Worm (Caenorhabditis elegans) whole organism, L3 larva: ENCODE measurements around the gene F43G6.4.
A peak's percentile ranks its signal among the peaks of the same experiment; 100 is the strongest.

ENCODE experiments used
- R02D3.7 ChIP-seq: fragments of 150-350 bp; optimal IDR thresholded peaks from 2 replicates; lab custom pipeline; 2014; ENCODE audit warnings: missing biosample characterization, missing genetic modification characterization
- ZK546.5 ChIP-seq: sonication (generic microtip); optimal IDR thresholded peaks from 2 replicates; lab custom pipeline; 2017; ENCODE audit warnings: missing biosample characterization, missing genetic modification characterization
- ama-1 ChIP-seq: fragments of 150-350 bp; optimal IDR thresholded peaks from 2 replicates; lab custom pipeline; 2018
- ceh-28 ChIP-seq: fragments of 150-350 bp; optimal IDR thresholded peaks from 2 replicates; lab custom pipeline; 2014; ENCODE audit warnings: missing biosample characterization, missing genetic modification reagents, missing genetic modification characterization
- ceh-82 ChIP-seq: fragments of 150-350 bp; optimal IDR thresholded peaks from 2 replicates; lab custom pipeline; 2014; ENCODE audit warnings: missing biosample characterization, missing genetic modification characterization
- ceh-9 ChIP-seq: sonication (generic microtip); optimal IDR thresholded peaks from 2 replicates; lab custom pipeline; 2018; ENCODE audit warnings: missing biosample characterization, missing genetic modification characterization
- egl-27 ChIP-seq: sonication (generic microtip); optimal IDR thresholded peaks from 4 replicates; lab custom pipeline; 2017; ENCODE audit warnings: missing biosample characterization, missing genetic modification reagents, missing genetic modification characterization
- egl-5 ChIP-seq: fragments of 150-350 bp; optimal IDR thresholded peaks from 2 replicates; lab custom pipeline; 2017; ENCODE audit warnings: missing biosample characterization, missing genetic modification reagents, missing genetic modification characterization, inconsistent platforms
- elt-1 ChIP-seq: fragments of 150-350 bp; optimal IDR thresholded peaks from 2 replicates; lab custom pipeline; 2014; ENCODE audit warnings: missing biosample characterization, missing genetic modification characterization
- elt-2 ChIP-seq: sonication (generic microtip); optimal IDR thresholded peaks from 2 replicates; lab custom pipeline; 2016; ENCODE audit warnings: missing genetic modification reagents, mild to moderate bottlenecking, missing genetic modification characterization, missing compliant biosample characterization
- elt-3 ChIP-seq, 3 experiments: fragments of 150-350 bp in 1 of 3; sonication (generic microtip) in 2 of 3; optimal IDR thresholded peaks; 2 replicates in 2 of 3; 4 replicates in 1 of 3; lab custom pipeline; 2014 to 2017; ENCODE audit warnings: missing biosample characterization in 3 of 3, missing genetic modification characterization in 3 of 3
- eor-1 ChIP-seq, 2 experiments: fragments of 150-350 bp; optimal IDR thresholded peaks; 2 replicates each; lab custom pipeline; 2014 to 2018; ENCODE audit warnings: missing biosample characterization in 2 of 2, missing genetic modification characterization in 2 of 2
- fkh-10 ChIP-seq: sonication (generic microtip); optimal IDR thresholded peaks from 2 replicates; lab custom pipeline; 2017; ENCODE audit warnings: missing biosample characterization, missing genetic modification reagents, missing genetic modification characterization
- fkh-2 ChIP-seq: fragments of 150-350 bp; optimal IDR thresholded peaks from 2 replicates; lab custom pipeline; 2014; ENCODE audit warnings: missing biosample characterization, missing genetic modification reagents, missing genetic modification characterization
- fos-1 ChIP-seq: fragments of 150-350 bp; optimal IDR thresholded peaks from 2 replicates; lab custom pipeline; 2014; ENCODE audit warnings: missing biosample characterization, missing genetic modification characterization
- hmg-11 ChIP-seq: sonication (generic microtip); optimal IDR thresholded peaks from 2 replicates; lab custom pipeline; 2016; ENCODE audit warnings: missing genetic modification characterization, missing compliant biosample characterization
- jun-1 ChIP-seq: fragments of 150-350 bp; optimal IDR thresholded peaks from 2 replicates; lab custom pipeline; 2014; ENCODE audit warnings: missing biosample characterization, missing genetic modification reagents, missing genetic modification characterization
- lin-15B ChIP-seq: fragments of 150-350 bp; optimal IDR thresholded peaks from 2 replicates; lab custom pipeline; 2014; ENCODE audit warnings: missing biosample characterization, missing genetic modification characterization
- lin-39 ChIP-seq: fragments of 150-350 bp; optimal IDR thresholded peaks from 2 replicates; lab custom pipeline; 2018; ENCODE audit warnings: missing biosample characterization, missing genetic modification reagents, missing genetic modification characterization
- lsy-12 ChIP-seq: sonication (generic microtip); optimal IDR thresholded peaks from 2 replicates; lab custom pipeline; 2016; ENCODE audit warnings: mild to moderate bottlenecking, missing genetic modification characterization, missing compliant biosample characterization
- mml-1 ChIP-seq: fragments of 150-350 bp; sonication (generic microtip); optimal IDR thresholded peaks from 3 replicates; lab custom pipeline; 2014; ENCODE audit warnings: missing biosample characterization, missing genetic modification characterization
- nfya-1 ChIP-seq: sonication (generic microtip); optimal IDR thresholded peaks from 2 replicates; lab custom pipeline; 2017; ENCODE audit warnings: missing genetic modification characterization, mild to moderate bottlenecking, missing compliant biosample characterization, antibody characterized with exemption, moderate library complexity; ENCODE audit not compliant: insufficient read depth
- nhr-11 ChIP-seq: fragments of 150-350 bp; optimal IDR thresholded peaks from 2 replicates; lab custom pipeline; 2014; ENCODE audit warnings: missing biosample characterization, missing genetic modification characterization
- nhr-23 ChIP-seq: fragments of 150-350 bp; optimal IDR thresholded peaks from 2 replicates; lab custom pipeline; 2014; ENCODE audit warnings: missing biosample characterization, missing genetic modification reagents, missing genetic modification characterization
- nhr-237 ChIP-seq: fragments of 150-350 bp; optimal IDR thresholded peaks from 2 replicates; lab custom pipeline; 2014; ENCODE audit warnings: missing biosample characterization, missing genetic modification characterization
- nhr-25 ChIP-seq: sonication (generic microtip); optimal IDR thresholded peaks from 2 replicates; lab custom pipeline; 2017; ENCODE audit warnings: missing biosample characterization, missing genetic modification characterization
- nhr-28 ChIP-seq: fragments of 150-350 bp; optimal IDR thresholded peaks from 2 replicates; lab custom pipeline; 2014; ENCODE audit warnings: missing biosample characterization, missing genetic modification characterization
- nhr-43 ChIP-seq: sonication (generic microtip); optimal IDR thresholded peaks from 2 replicates; lab custom pipeline; 2016; ENCODE audit warnings: mild to moderate bottlenecking, missing genetic modification characterization, missing compliant biosample characterization; ENCODE audit not compliant: poor library complexity, severe bottlenecking
- nhr-67 ChIP-seq: fragments of 150-350 bp; optimal IDR thresholded peaks from 2 replicates; lab custom pipeline; 2014; ENCODE audit warnings: missing biosample characterization, missing genetic modification characterization
- nhr-76 ChIP-seq: fragments of 150-350 bp; sonication (generic microtip); optimal IDR thresholded peaks from 5 replicates; lab custom pipeline; 2014; ENCODE audit warnings: missing biosample characterization, missing genetic modification characterization
- nhr-77 ChIP-seq: fragments of 150-350 bp; optimal IDR thresholded peaks from 2 replicates; lab custom pipeline; 2014; ENCODE audit warnings: missing biosample characterization, missing genetic modification characterization
- pha-4 ChIP-seq: fragments of 150-350 bp; optimal IDR thresholded peaks from 2 replicates; lab custom pipeline; 2014; ENCODE audit warnings: missing biosample characterization, missing genetic modification reagents, missing genetic modification characterization
- pqm-1 ChIP-seq: fragments of 150-350 bp; optimal IDR thresholded peaks from 2 replicates; lab custom pipeline; 2017; ENCODE audit warnings: missing biosample characterization, missing genetic modification characterization, inconsistent platforms
- sea-2 ChIP-seq: fragments of 150-350 bp; sonication (generic microtip); optimal IDR thresholded peaks from 4 replicates; lab custom pipeline; 2014; ENCODE audit warnings: missing biosample characterization, missing genetic modification reagents, missing genetic modification characterization
- skn-1 ChIP-seq: fragments of 150-350 bp; optimal IDR thresholded peaks from 2 replicates; lab custom pipeline; 2014; ENCODE audit warnings: missing biosample characterization, missing genetic modification characterization
- snpc-4 ChIP-seq: fragments of 150-350 bp; optimal IDR thresholded peaks from 2 replicates; lab custom pipeline; 2014; ENCODE audit warnings: missing biosample characterization, missing genetic modification characterization
- tbx-2 ChIP-seq: sonication (generic microtip); optimal IDR thresholded peaks from 2 replicates; lab custom pipeline; 2016; ENCODE audit warnings: mild to moderate bottlenecking, missing genetic modification characterization, missing compliant biosample characterization
- unc-39 ChIP-seq: sonication (generic microtip); optimal IDR thresholded peaks from 4 replicates; lab custom pipeline; 2017; ENCODE audit warnings: missing biosample characterization, missing genetic modification characterization
- unc-62 ChIP-seq: fragments of 150-350 bp; sonication (generic microtip); optimal IDR thresholded peaks from 4 replicates; lab custom pipeline; 2014; ENCODE audit warnings: missing biosample characterization, missing genetic modification reagents, missing genetic modification characterization
- zag-1 ChIP-seq: fragments of 150-350 bp; optimal IDR thresholded peaks from 2 replicates; lab custom pipeline; 2014; ENCODE audit warnings: missing biosample characterization, missing genetic modification characterization
- ztf-11 ChIP-seq: fragments of 150-350 bp; optimal IDR thresholded peaks from 2 replicates; lab custom pipeline; 2014; ENCODE audit warnings: missing biosample characterization, missing genetic modification characterization

F43G6.4 gene

ce11 chrII:11830601-11831000 is 40.0 kb downstream of the F43G6.4 start:
- peak; percentile 13 for TF ChIP-seq elt-2 (tag; lab: Kevin White, UChicago)
- TF ChIP-seq nhr-23 = peak; percentile 4
- peak; percentile 7 for TF ChIP-seq nhr-25
- TF ChIP-seq nhr-237 (tag; lab: Kevin White, UChicago) = no peak
- TF ChIP-seq nhr-77 (tag; lab: Kevin White, UChicago) = no peak
- TF ChIP-seq snpc-4 (tag; lab: Kevin White, UChicago) = peak; percentile 33
- peak; percentile 15 for TF ChIP-seq lin-15B
- peak; percentile 79 for TF ChIP-seq pha-4 (tag; lab: Kevin White, UChicago)

- no peak for TF ChIP-seq tbx-2
- no peak for TF ChIP-seq fos-1 (tag; lab: Kevin White, UChicago)
- TF ChIP-seq elt-1 (tag; lab: Kevin White, UChicago) = no peak
- TF ChIP-seq hmg-11 (tag; lab: Kevin White, UChicago) = no peak
- TF ChIP-seq pqm-1 (tag; lab: Kevin White, UChicago) = no peak
- no peak for TF ChIP-seq ceh-28 (tag; lab: Kevin White, UChicago)
- TF ChIP-seq ztf-11 (tag; lab: Kevin White, UChicago) = no peak
- no peak for TF ChIP-seq eor-1 (tag; optimal IDR thresholded peaks at IDR 0.05; lab: Kevin White, UChicago)
- no peak for TF ChIP-seq zag-1
- TF ChIP-seq ama-1 (lab: Kevin White, UChicago) = no peak
- TF ChIP-seq elt-2 (tag; lab: Kevin White, UChicago) = no peak
- no peak for TF ChIP-seq ceh-9 (tag; lab: Kevin White, UChicago)
- TF ChIP-seq pha-4 (tag; lab: Kevin White, UChicago) = no peak
- no peak for TF ChIP-seq nhr-11
- no peak for TF ChIP-seq egl-5 (tag; lab: Kevin White, UChicago)
- TF ChIP-seq lin-39 (tag; lab: Kevin White, UChicago) = no peak
- TF ChIP-seq R02D3.7 = no peak
- TF ChIP-seq nhr-77 (tag; lab: Kevin White, UChicago) = no peak
- no peak for TF ChIP-seq nhr-28 (tag; lab: Kevin White, UChicago)
- no peak for TF ChIP-seq skn-1
Measured at ce11 chrII:11832475-11832874, 41.9 kb downstream of the F43G6.4 start, which contains the start of gene clec-144. clec-144 (minus strand) TSS chrII:11832575.

- TF ChIP-seq ceh-28 (tag; lab: Kevin White, UChicago) (no peak), egl-27 (no peak), lsy-12 (tag; lab: Kevin White, UChicago) (no peak), nhr-67 (tag; lab: Kevin White, UChicago) (no peak), pha-4 (tag; lab: Kevin White, UChicago) (no peak), R02D3.7 (no peak), fkh-2 (tag; lab: Kevin White, UChicago) (no peak), sea-2 (no peak), unc-39 (no peak), hmg-11 (tag; lab: Kevin White, UChicago) (no peak), elt-1 (tag; lab: Kevin White, UChicago) (no peak), snpc-4 (tag; lab: Kevin White, UChicago) (no peak), ztf-11 (tag; lab: Kevin White, UChicago) (no peak)
Measured at ce11 chrII:11835208-11835607, 44.6 kb downstream of the F43G6.4 start, which contains the start of gene T27D12.6. T27D12.6 (plus strand) TSS chrII:11835508.

- TF ChIP-seq elt-3 (tag; optimal IDR thresholded peaks at IDR 0.05; lab: Kevin White, UChicago) (peak in 1 of 3 experiments; percentile 46), ceh-28 (tag; lab: Kevin White, UChicago) (no peak), tbx-2 (no peak), egl-27 (no peak), lsy-12 (tag; lab: Kevin White, UChicago) (no peak), lin-39 (tag; lab: Kevin White, UChicago) (no peak), nhr-237 (tag; lab: Kevin White, UChicago) (no peak), nhr-77 (tag; lab: Kevin White, UChicago) (no peak), eor-1 (tag; optimal IDR thresholded peaks at IDR 0.05; lab: Kevin White, UChicago) (no peak), elt-2 (tag; lab: Kevin White, UChicago) (peak; percentile 69), nfya-1 (tag; lab: Kevin White, UChicago) (no peak), fos-1 (tag; lab: Kevin White, UChicago) (no peak), mml-1 (tag; lab: Kevin White, UChicago) (no peak), nhr-23 (peak; percentile 63), ztf-11 (tag; lab: Kevin White, UChicago) (no peak), ZK546.5 (no peak), ama-1 (lab: Kevin White, UChicago) (no peak), unc-62 (GFP tag; lab: Kevin White, UChicago) (no peak), jun-1 (tag; lab: Kevin White, UChicago) (no peak), pqm-1 (tag; lab: Kevin White, UChicago) (peak; percentile 1), pha-4 (tag; lab: Kevin White, UChicago) (no peak), skn-1 (no peak), nhr-11 (no peak), hmg-11 (tag; lab: Kevin White, UChicago) (no peak), nhr-43 (tag; lab: Kevin White, UChicago) (peak; percentile 91), nhr-28 (tag; lab: Kevin White, UChicago) (no peak), ceh-82 (tag; lab: Kevin White, UChicago) (no peak), sea-2 (no peak), nhr-76 (tag; lab: Kevin White, UChicago) (peak; percentile 37), nhr-25 (no peak), nhr-67 (tag; lab: Kevin White, UChicago) (no peak), fkh-2 (tag; lab: Kevin White, UChicago) (no peak), R02D3.7 (no peak), fkh-10 (GFP tag; lab: Kevin White, UChicago) (no peak), ceh-9 (tag; lab: Kevin White, UChicago) (no peak), zag-1 (no peak)
Measured at ce11 chrII:11836554-11837218, 46.1 kb downstream of the F43G6.4 start.
